Worm (Caenorhabditis elegans): Measurements from ENCODE around the gene F38B6.2.

Gene F38B6.2

DNA sequence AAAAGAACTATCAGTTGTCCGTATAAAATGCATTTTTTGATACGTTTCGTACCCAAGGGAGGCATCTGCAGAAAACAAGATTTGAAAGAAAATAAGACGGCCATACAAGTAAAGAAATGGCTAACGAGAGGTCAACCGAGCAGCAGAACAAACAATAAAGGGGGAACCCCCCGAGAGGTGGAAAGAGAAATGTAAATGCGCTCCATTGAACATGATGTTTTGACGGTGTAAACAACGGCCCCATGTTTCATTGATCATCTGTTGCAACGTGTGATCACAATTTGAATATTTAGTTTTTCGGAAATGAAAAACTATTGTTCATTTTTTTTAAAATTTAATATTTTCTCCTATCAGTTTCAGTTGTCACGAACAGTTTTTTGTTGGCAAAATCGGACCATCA lies 31.3 kb downstream of the F38B6.2 start, which contains the start of gene K11G12.6:
Gene K11G12.6 (minus strand): TSS at position 65 of the 400 bp plus-strand sequence.
- TF ChIP-seq aly-1 (tag; optimal IDR thresholded peaks at IDR 0.05) (no peak), hmbx-1 (tag; optimal IDR thresholded peaks at IDR 0.05) (no peak), ets-7 (tag; optimal IDR thresholded peaks at IDR 0.05) (no peak), pes-1 (GFP tag; IDR thresholded peaks at IDR 0.05) (no peak), flt-1 (GFP tag; IDR thresholded peaks at IDR 0.05) (no peak), tbx-11 (GFP tag; IDR thresholded peaks at IDR 0.05) (no peak), sea-1 (GFP tag; conservative IDR thresholded peaks at IDR 0.05) (no peak), ceh-13 (GFP tag; optimal IDR thresholded peaks at IDR 0.05) (no peak), scrt-1 (GFP tag; IDR thresholded peaks at IDR 0.05) (no peak)

DNA sequence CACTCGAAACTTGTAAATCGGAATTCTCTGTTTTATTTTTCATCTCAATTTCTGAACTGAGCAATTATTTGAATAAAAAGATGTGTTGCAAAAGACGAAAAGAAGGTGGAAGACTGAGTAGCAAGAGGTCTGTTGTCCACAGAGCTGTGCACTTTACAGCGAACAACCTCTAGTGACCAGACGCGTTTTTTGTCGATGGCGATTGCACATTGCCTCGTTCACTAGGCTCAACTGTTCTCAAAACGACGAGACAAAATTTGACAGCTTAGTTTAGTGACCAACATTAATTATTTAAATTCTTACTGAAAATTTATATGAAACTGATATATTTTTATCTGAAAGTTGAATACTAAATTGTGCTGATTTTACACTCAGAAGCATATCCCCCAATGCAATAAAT lies 34.9 kb downstream of the F38B6.2 start, which contains the start of gene R03E9.2:
Gene R03E9.2 (minus strand): TSS at position 101 of the 400 bp plus-strand sequence.
- TF ChIP-seq B0310.2 (tag; optimal IDR thresholded peaks at IDR 0.05) (no peak), tbx-11 (GFP tag; IDR thresholded peaks at IDR 0.05) (no peak), tbx-37 (GFP tag; conservative IDR thresholded peaks at IDR 0.05) (no peak), ceh-36 (tag; optimal IDR thresholded peaks at IDR 0.05) (no peak), hmg-4 (GFP tag; optimal IDR thresholded peaks at IDR 0.05) (no peak), F13C5.2 (tag; optimal IDR thresholded peaks at IDR 0.05) (no peak), sea-1 (GFP tag; conservative IDR thresholded peaks at IDR 0.05) (no peak), flt-1 (GFP tag; IDR thresholded peaks at IDR 0.05) (no peak), ama-1 (optimal IDR thresholded peaks at IDR 0.05) (no peak), ceh-13 (GFP tag; optimal IDR thresholded peaks at IDR 0.05) (no peak), hnd-1 (tag; optimal IDR thresholded peaks at IDR 0.05) (no peak), ets-7 (tag; optimal IDR thresholded peaks at IDR 0.05) (no peak), hmbx-1 (tag; optimal IDR thresholded peaks at IDR 0.05) (no peak), aly-1 (tag; optimal IDR thresholded peaks at IDR 0.05) (no peak), pes-1 (GFP tag; IDR thresholded peaks at IDR 0.05) (no peak), scrt-1 (GFP tag; IDR thresholded peaks at IDR 0.05) (no peak), tra-4 (tag; optimal IDR thresholded peaks at IDR 0.05) (no peak)

DNA sequence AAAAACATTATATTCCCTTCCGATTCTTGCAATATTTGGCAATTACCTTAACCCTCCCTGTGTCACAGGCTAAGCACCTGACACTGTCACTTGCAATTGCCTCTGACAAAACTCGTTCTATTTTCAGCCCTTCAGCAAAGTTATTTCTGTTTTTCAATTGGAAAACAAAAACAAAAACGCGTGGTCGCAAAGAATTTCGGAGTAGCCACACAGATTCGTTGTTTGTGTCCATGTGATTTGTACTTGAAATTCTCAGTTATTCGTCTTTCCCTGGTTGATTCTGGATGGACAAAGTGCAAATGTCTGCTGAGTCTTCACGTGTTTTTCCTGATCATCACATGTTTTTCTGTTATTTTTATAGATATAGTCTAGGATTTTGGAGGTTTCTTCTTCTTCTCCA lies 37.2 kb downstream of the F38B6.2 start:
- TF ChIP-seq ceh-13 (GFP tag; optimal IDR thresholded peaks at IDR 0.05) = no peak
- TF ChIP-seq scrt-1 (GFP tag; IDR thresholded peaks at IDR 0.05) = no peak
- no peak for TF ChIP-seq ets-7 (tag; optimal IDR thresholded peaks at IDR 0.05)
- no peak for TF ChIP-seq flt-1 (GFP tag; IDR thresholded peaks at IDR 0.05)

DNA sequence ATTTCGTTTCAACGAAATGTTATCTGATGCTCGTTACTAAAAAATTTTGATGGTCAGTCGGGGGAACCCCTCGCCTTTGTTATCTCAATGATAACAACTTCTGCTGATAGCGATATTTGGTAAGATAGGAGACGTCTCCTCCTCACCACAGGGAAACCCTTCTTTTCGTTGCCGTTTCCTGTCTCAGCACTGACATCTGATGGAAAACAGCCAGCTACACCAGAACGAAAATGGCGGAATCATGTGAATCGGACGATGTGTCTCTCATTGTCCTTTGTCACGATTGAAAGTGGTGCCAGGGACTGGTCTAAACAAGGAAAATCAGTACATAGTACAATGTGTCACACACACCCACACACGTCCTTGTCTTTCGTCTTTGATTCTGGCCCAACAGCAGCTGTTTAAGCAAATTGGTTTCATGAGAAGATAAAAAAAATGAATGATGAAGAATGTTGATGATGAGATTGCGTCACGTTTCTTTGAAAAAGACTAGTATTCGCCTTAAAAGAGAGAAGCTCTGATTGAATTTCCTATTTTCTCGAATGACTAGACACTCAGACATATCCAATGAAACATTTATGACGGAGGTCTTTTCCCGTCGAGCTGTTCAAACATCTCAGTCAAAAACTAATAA lies 38.1 kb downstream of the F38B6.2 start:
- TF ChIP-seq ceh-36 (tag; optimal IDR thresholded peaks at IDR 0.05) = no peak
- TF ChIP-seq hnd-1 (tag; optimal IDR thresholded peaks at IDR 0.05) = no peak
- no peak for TF ChIP-seq ets-7 (tag; optimal IDR thresholded peaks at IDR 0.05)
- TF ChIP-seq F13C5.2 (tag; optimal IDR thresholded peaks at IDR 0.05) = no peak
- no peak for TF ChIP-seq B0310.2 (tag; optimal IDR thresholded peaks at IDR 0.05)
- no peak for TF ChIP-seq tra-4 (tag; optimal IDR thresholded peaks at IDR 0.05)
- TF ChIP-seq aly-1 (tag; optimal IDR thresholded peaks at IDR 0.05) = no peak
- no peak for TF ChIP-seq tbx-37 (GFP tag; conservative IDR thresholded peaks at IDR 0.05)
- TF ChIP-seq pes-1 (GFP tag; IDR thresholded peaks at IDR 0.05) = no peak
- no peak for TF ChIP-seq hmbx-1 (tag; optimal IDR thresholded peaks at IDR 0.05)
- no peak for TF ChIP-seq sea-1 (GFP tag; conservative IDR thresholded peaks at IDR 0.05)
- no peak for TF ChIP-seq flt-1 (GFP tag; IDR thresholded peaks at IDR 0.05)
- no peak for TF ChIP-seq scrt-1 (GFP tag; IDR thresholded peaks at IDR 0.05)
- TF ChIP-seq ama-1 (optimal IDR thresholded peaks at IDR 0.05) = no peak
- no peak for TF ChIP-seq hmg-4 (GFP tag; optimal IDR thresholded peaks at IDR 0.05)

DNA sequence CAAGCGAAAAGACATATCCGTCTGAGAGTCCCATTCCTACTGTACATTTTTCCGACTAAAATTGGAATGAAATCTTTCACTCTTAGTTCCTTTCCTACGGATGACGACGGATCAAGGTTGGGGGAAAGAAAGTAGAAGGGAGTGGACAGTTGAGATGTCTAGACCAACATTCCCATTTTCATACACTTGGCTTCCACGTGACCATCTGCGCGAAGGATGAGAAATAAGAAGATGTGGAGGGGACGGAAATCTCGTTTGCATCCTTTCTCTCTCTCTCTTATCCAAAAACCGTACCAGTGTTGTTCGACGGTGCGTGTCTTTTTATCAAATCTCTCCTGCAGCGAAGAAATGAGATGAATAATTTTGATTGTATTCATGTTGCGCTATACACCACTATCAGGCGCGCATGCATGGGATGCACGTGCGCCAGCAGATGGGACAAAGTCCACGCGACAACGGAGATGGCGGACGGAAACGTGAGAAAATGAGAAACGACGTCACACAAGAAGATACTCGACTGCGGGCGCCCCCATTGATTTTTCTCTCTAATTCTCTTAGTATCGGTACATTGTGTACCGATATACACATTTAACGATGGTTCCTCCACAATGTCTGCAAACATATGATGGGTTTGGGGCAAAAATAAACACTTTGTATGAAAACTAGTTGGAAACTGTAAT lies 39.1 kb downstream of the F38B6.2 start:
- no peak for TF ChIP-seq ceh-13 (GFP tag; optimal IDR thresholded peaks at IDR 0.05)
- TF ChIP-seq ceh-36 (tag; optimal IDR thresholded peaks at IDR 0.05) = no peak
- TF ChIP-seq F13C5.2 (tag; optimal IDR thresholded peaks at IDR 0.05) = peak; percentile 21
- TF ChIP-seq aly-1 (tag; optimal IDR thresholded peaks at IDR 0.05) = no peak
- TF ChIP-seq hmg-4 (GFP tag; optimal IDR thresholded peaks at IDR 0.05) = peak; percentile 22
- no peak for TF ChIP-seq tra-4 (tag; optimal IDR thresholded peaks at IDR 0.05)
- TF ChIP-seq B0310.2 (tag; optimal IDR thresholded peaks at IDR 0.05) = no peak
- no peak for TF ChIP-seq tbx-37 (GFP tag; conservative IDR thresholded peaks at IDR 0.05)

DNA sequence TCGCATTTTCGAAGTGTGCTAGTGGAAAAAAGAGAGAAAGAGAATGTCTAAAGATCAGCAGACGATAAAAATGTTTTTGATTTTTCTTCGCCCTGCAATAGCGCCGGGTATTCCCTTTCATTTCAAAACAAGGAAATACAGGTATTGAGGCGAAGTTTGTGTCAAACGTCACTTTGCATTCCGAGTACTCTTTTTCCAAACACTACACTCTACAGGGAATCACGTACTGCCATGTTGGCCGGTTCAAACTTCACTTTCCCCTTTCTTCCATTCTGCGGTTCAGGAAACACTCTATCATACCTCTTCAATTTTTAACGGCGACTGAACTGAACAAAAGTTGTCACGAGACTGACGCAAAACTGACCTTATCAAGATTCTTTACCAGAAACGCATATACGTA lies 40.2 kb downstream of the F38B6.2 start:
- no peak for TF ChIP-seq tbx-37 (GFP tag; conservative IDR thresholded peaks at IDR 0.05)
- no peak for TF ChIP-seq aly-1 (tag; optimal IDR thresholded peaks at IDR 0.05)
- no peak for TF ChIP-seq B0310.2 (tag; optimal IDR thresholded peaks at IDR 0.05)
- TF ChIP-seq pes-1 (GFP tag; IDR thresholded peaks at IDR 0.05) = no peak
- TF ChIP-seq tbx-11 (GFP tag; IDR thresholded peaks at IDR 0.05) = no peak
- no peak for TF ChIP-seq sea-1 (GFP tag; conservative IDR thresholded peaks at IDR 0.05)
- no peak for TF ChIP-seq F13C5.2 (tag; optimal IDR thresholded peaks at IDR 0.05)
- TF ChIP-seq flt-1 (GFP tag; IDR thresholded peaks at IDR 0.05) = no peak
- no peak for TF ChIP-seq ceh-13 (GFP tag; optimal IDR thresholded peaks at IDR 0.05)
- no peak for TF ChIP-seq hmg-4 (GFP tag; optimal IDR thresholded peaks at IDR 0.05)
- TF ChIP-seq hmbx-1 (tag; optimal IDR thresholded peaks at IDR 0.05) = no peak
- TF ChIP-seq ama-1 (optimal IDR thresholded peaks at IDR 0.05) = no peak
- TF ChIP-seq scrt-1 (GFP tag; IDR thresholded peaks at IDR 0.05) = no peak
- TF ChIP-seq ets-7 (tag; optimal IDR thresholded peaks at IDR 0.05) = no peak
- no peak for TF ChIP-seq hnd-1 (tag; optimal IDR thresholded peaks at IDR 0.05)
- TF ChIP-seq ceh-36 (tag; optimal IDR thresholded peaks at IDR 0.05) = no peak
- TF ChIP-seq tra-4 (tag; optimal IDR thresholded peaks at IDR 0.05) = no peak

All from whole organism, early embryonic.